Worm (Caenorhabditis elegans) whole organism, young adult: ENCODE data around the gene Y55H10A.2.

Source experiments
- Y95B8A.8 ChIP-seq: fragments of 200-800 bp; sonication (Bioruptor generic); IDR thresholded peaks from 2 replicates; pipeline ENCODE4 v1.3.6; 2022; ENCODE audit warnings: missing genetic modification reagents, missing genetic modification characterization, missing compliant biosample characterization
- pha-4 ChIP-seq: fragments of 150-350 bp; sonication (generic microtip); optimal IDR thresholded peaks from 2 replicates; lab custom pipeline; 2014; ENCODE audit warnings: missing biosample characterization, missing genetic modification reagents, missing genetic modification characterization
- sptf-2 ChIP-seq: fragments of 200-800 bp; sonication (Bioruptor generic); optimal IDR thresholded peaks from 2 replicates; lab custom pipeline; 2018; ENCODE audit warnings: mild to moderate bottlenecking, missing genetic modification characterization, missing compliant biosample characterization
- unc-62 ChIP-seq: fragments of 150-350 bp; optimal IDR thresholded peaks from 2 replicates; lab custom pipeline; 2014; ENCODE audit warnings: missing biosample characterization, missing genetic modification reagents, missing genetic modification characterization

- TF ChIP-seq Y95B8A.8 (GFP tag; lab: Robert Waterston, UW) = no peak
- no peak for TF ChIP-seq pha-4
- no peak for TF ChIP-seq sptf-2
- no peak for TF ChIP-seq unc-62 (GFP tag; lab: Kevin White, UChicago)
Measured at ce11 chrIV:3382338-3382907, 19.1 kb downstream of the Y55H10A.2 start, which contains the start of gene B0546.3.
